Worm (Caenorhabditis elegans) whole organism, young adult: ENCODE measurements around the gene srd-38.

Source experiments
- Y53F4B.3 ChIP-seq: fragments of 200-800 bp; sonication (Bioruptor generic); IDR thresholded peaks from 2 replicates; pipeline ENCODE4 v1.3.6; 2022; ENCODE audit warnings: missing genetic modification reagents, missing genetic modification characterization, missing compliant biosample characterization
- ama-1 ChIP-seq, 3 experiments: fragments of 150-350 bp in 1 of 3; sonication (generic microtip) in 2 of 3; optimal IDR thresholded peaks; 2 replicates each; lab custom pipeline; 2014 to 2018; ENCODE audit warnings: missing biosample characterization in 2 of 3, missing genetic modification characterization in 2 of 3, missing genetic modification reagents in 2 of 3
- hmg-20 ChIP-seq: fragments of 200-800 bp; sonication (Bioruptor generic); IDR thresholded peaks from 2 replicates; pipeline ENCODE4 v1.3.6; 2022; ENCODE audit warnings: missing genetic modification reagents, missing genetic modification characterization, missing compliant biosample characterization
- nhr-120 ChIP-seq: fragments of 200-800 bp; sonication (Bioruptor generic); IDR thresholded peaks from 2 replicates; pipeline ENCODE4 v1.3.6; 2022; ENCODE audit warnings: missing genetic modification characterization, missing compliant biosample characterization
- tbx-9 ChIP-seq: sonication (generic microtip); optimal IDR thresholded peaks from 2 replicates; lab custom pipeline; 2016; ENCODE audit warnings: borderline replicate concordance, missing genetic modification characterization, inconsistent platforms, missing compliant biosample characterization
- unc-130 ChIP-seq: sonication (generic microtip); optimal IDR thresholded peaks from 2 replicates; lab custom pipeline; 2016; ENCODE audit warnings: missing genetic modification reagents, missing genetic modification characterization, missing compliant biosample characterization

DNA sequence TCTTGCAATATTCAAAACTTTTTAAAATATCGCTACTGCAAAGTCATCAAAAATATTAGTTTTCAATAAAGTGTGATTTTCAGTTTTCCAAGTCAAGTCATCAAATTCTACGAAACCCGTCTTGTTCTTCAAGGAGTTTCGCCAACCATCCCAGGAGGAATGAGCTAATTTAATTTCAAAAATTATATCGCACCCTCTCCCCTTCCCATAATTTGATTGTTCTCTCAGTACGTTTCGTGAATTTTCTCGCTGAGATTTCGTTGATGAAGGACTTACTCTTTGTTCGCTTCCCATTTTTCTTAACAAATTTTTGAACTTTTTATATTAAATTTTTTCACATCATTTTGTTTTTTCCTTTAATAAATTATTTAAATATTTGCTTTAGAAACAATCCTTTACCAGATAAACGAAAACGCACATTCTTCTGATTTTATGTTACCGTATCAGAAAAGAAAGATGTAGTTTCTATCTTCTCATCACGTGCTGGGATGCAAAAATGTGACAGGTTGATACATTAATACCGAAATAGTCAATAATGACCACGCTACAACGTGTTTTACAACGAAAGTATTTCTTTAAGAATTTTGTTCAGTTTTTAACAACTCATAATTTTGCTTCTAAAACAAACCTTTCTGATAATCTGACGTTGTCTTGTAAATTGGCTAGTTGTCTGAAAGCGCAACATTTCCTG is 44.8 kb upstream of the srd-38 start:
- TF ChIP-seq Y53F4B.3 (GFP tag; lab: Robert Waterston, UW) = no peak
- no peak for TF ChIP-seq tbx-9 (tag; lab: Kevin White, UChicago)
- TF ChIP-seq hmg-20 (GFP tag; lab: Robert Waterston, UW) = no peak
- no peak for TF ChIP-seq ama-1 (optimal IDR thresholded peaks at IDR 0.05; lab: Kevin White, UChicago)
- no peak for TF ChIP-seq ama-1 (GFP tag; optimal IDR thresholded peaks at IDR 0.05; lab: Kevin White, UChicago)
- TF ChIP-seq unc-130 (GFP tag; lab: Kevin White, UChicago) = no peak
- TF ChIP-seq nhr-120 (GFP tag; lab: Robert Waterston, UW) = no peak
